Fruit fly (Drosophila melanogaster): ENCODE data around the gene CG5004.
A peak's percentile ranks its signal among the peaks of the same experiment; 100 is the strongest.

CG5004 gene

dm6 chrX:17174115-17174514 lies 66.7 kb downstream of the CG5004 start (continued):
- TF ChIP-seq CG4282 (GFP tag; optimal IDR thresholded peaks at IDR 0.05) (no peak), fd3F (GFP tag; optimal IDR thresholded peaks at IDR 0.05) (no peak), CG2678 (tag; optimal IDR thresholded peaks at IDR 0.05) (peak; percentile 35), abd-A (tag; optimal IDR thresholded peaks at IDR 0.05) (no peak), prd (optimal IDR thresholded peaks at IDR 0.05) (no peak), prd (GFP tag; IDR thresholded peaks at IDR 0.05) (peak; percentile 47; the same call in 1 of the 3 replicates), wor (GFP tag; IDR thresholded peaks at IDR 0.05) (no peak), kah (GFP tag; optimal IDR thresholded peaks at IDR 0.05) (no peak), Hr39 (optimal IDR thresholded peaks at IDR 0.05) (no peak), vvl (GFP tag; IDR thresholded peaks at IDR 0.05) (peak; percentile 56; the same call in 1 of the 2 replicates), HmgD (GFP tag; optimal IDR thresholded peaks at IDR 0.05) (no peak), Deaf1 (tag; optimal IDR thresholded peaks at IDR 0.05) (no peak), insv (GFP tag; optimal IDR thresholded peaks at IDR 0.05) (no peak), row (GFP tag; IDR thresholded peaks at IDR 0.05) (peak; percentile 50; the same call in 2 of the 3 replicates), Elba2 (GFP tag; optimal IDR thresholded peaks at IDR 0.05) (no peak), Hmx (GFP tag; optimal IDR thresholded peaks at IDR 0.05) (no peak), CG14050 (GFP tag; IDR thresholded peaks at IDR 0.05) (no peak), CG10321 (GFP tag; IDR thresholded peaks at IDR 0.05) (no peak), D19B (GFP tag; optimal IDR thresholded peaks at IDR 0.05) (no peak), Gug (GFP tag; IDR thresholded peaks at IDR 0.05) (no peak), Sox100B (GFP tag; optimal IDR thresholded peaks at IDR 0.05) (no peak), unc-4 (GFP tag; IDR thresholded peaks at IDR 0.05; ENCODE audit: partially characterized antibody) (no peak), CG17385 (GFP tag; optimal IDR thresholded peaks at IDR 0.05) (no peak), Dref (GFP tag; IDR thresholded peaks at IDR 0.05) (no peak), CG15514 (GFP tag; optimal IDR thresholded peaks at IDR 0.05) (no peak), CG33213 (GFP tag; optimal IDR thresholded peaks at IDR 0.05) (no peak), HLHmδ (GFP tag; optimal IDR thresholded peaks at IDR 0.05) (no peak), Xrp1 (GFP tag; IDR thresholded peaks at IDR 0.05) (peak; percentile 69), h (optimal IDR thresholded peaks at IDR 0.05) (no peak), CG3163 (GFP tag; optimal IDR thresholded peaks at IDR 0.05) (no peak), CG13894 (tag; optimal IDR thresholded peaks at IDR 0.05) (no peak), Oli (tag; optimal IDR thresholded peaks at IDR 0.05) (no peak), onecut (GFP tag; IDR thresholded peaks at IDR 0.05) (no peak), Antp (GFP tag; optimal IDR thresholded peaks at IDR 0.05) (no peak), CG11723 (GFP tag; optimal IDR thresholded peaks at IDR 0.05) (no peak), crp (GFP tag; optimal IDR thresholded peaks at IDR 0.05) (no peak), CG13287 (GFP tag; IDR thresholded peaks at IDR 0.05; ENCODE audit: partially characterized antibody) (no peak), tap (tag; optimal IDR thresholded peaks at IDR 0.05) (no peak), Jarid2 (GFP tag; optimal IDR thresholded peaks at IDR 0.05) (no peak), Lpt (GFP tag; optimal IDR thresholded peaks at IDR 0.05) (no peak), ab (GFP tag; optimal IDR thresholded peaks at IDR 0.05) (no peak), CG18011 (GFP tag; optimal IDR thresholded peaks at IDR 0.05) (no peak), CG34422 (GFP tag; IDR thresholded peaks at IDR 0.05) (no peak), CG14710 (tag; optimal IDR thresholded peaks at IDR 0.05) (peak; percentile 5), Eip74EF (GFP tag; optimal IDR thresholded peaks at IDR 0.05) (no peak), Hr51 (GFP tag; optimal IDR thresholded peaks at IDR 0.05) (no peak), CG2875 (GFP tag; optimal IDR thresholded peaks at IDR 0.05) (no peak), shn (GFP tag; optimal IDR thresholded peaks at IDR 0.05) (no peak), Xbp1 (GFP tag; optimal IDR thresholded peaks at IDR 0.05) (no peak), sug (tag; optimal IDR thresholded peaks at IDR 0.05) (no peak), E2f2 (GFP tag; IDR thresholded peaks at IDR 0.05) (no peak; the same call in 1 of the 2 replicates), ttk (GFP tag; IDR thresholded peaks at IDR 0.05) (peak; percentile 58)

All from whole organism, embryonic.